Fruit fly (Drosophila melanogaster): ENCODE measurements around the gene Tsp3A.
A peak's percentile ranks its signal among the peaks of the same experiment; 100 is the strongest.

Gene Tsp3A

DNA sequence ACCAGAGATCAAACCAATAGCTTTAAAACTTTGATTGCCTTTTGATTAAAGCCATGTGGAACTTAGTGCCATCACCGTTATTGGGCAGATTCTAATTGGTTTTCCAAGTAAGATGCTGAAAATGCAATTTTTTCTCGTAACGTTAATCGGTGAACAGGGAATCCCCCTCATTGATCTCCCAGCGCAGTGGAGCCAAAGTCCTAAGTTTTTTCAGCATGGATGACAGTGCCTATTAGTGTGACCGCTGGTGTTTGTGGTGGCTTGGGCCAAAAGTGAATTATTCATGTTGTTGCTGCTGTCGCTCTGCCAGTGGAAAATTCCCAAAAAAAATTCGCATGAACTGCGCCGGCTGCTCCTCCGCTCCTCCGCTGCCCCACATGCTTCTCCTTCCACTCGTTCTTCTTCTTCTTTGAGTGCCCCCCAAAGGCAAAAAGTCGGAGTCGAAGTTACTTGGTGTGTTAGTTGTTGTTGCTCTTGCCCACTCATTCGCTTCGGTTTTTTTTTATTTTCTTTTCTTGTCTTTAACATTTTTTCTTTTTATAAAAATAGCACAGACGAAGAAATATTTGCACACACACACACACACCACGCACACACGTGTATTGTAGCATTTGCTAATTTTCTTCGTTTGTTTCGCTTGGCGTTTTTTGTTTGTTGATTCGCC, 28.5 kb upstream of the Tsp3A start (continued):
- TF ChIP-seq CG14441 (GFP tag; IDR thresholded peaks at IDR 0.05) (0 out of 2 replicates have a peak, but pooled peaks have one; percentile 17), sens (GFP tag) (peak; percentile 25), Med (GFP tag) (peak; percentile 62), Drgx (GFP tag; IDR thresholded peaks at IDR 0.05) (peak; percentile 40), z (GFP tag; IDR thresholded peaks at IDR 0.05) (peak; percentile 41; the same call in 1 of the 3 replicates), Dip3 (GFP tag; optimal IDR thresholded peaks at IDR 0.05) (peak; percentile 2), CG11695 (GFP tag; IDR thresholded peaks at IDR 0.05) (0 out of 3 replicates have a peak, but pooled peaks have one; percentile 37), Oaz (GFP tag; IDR thresholded peaks at IDR 0.05) (no peak), Rfx (GFP tag; IDR thresholded peaks at IDR 0.05) (0 out of 2 replicates have a peak, but pooled peaks have one; percentile 28), CG9932 (GFP tag; IDR thresholded peaks at IDR 0.05) (peak; percentile 25; the same call in 1 of the 2 replicates), prd (optimal IDR thresholded peaks at IDR 0.05) (no peak), prd (GFP tag; IDR thresholded peaks at IDR 0.05) (0 out of 3 replicates have a peak, but pooled peaks have one; percentile 16), hkb (optimal IDR thresholded peaks at IDR 0.05) (no peak), hkb (GFP tag; IDR thresholded peaks at IDR 0.05) (no peak), Stat92E (GFP tag; optimal IDR thresholded peaks at IDR 0.05) (peak in 1 of 3 experiments; percentile 18), zfh2 (GFP tag; optimal IDR thresholded peaks at IDR 0.05) (peak; percentile 13)

DNA sequence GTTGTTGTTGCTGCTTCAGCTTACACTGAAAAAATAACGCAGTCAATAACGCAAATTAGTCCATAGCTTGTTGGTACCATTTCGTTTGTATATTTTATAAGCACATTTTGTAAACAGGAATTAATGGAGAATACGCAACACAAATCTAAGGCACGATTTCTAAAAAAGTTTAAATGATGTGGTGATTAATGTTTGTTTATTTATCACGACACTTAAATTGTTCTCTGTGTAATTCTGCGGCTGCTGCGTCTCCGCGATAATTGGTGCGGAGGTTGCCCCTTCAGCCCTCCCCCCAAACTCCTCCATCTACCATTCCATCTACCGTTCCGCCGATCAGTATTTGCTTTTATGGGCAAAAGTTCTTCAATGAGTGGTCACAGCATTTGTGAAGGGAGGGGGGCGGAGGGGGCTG, 27.9 kb upstream of the Tsp3A start:
- peak; percentile 76 for TF ChIP-seq grau (tag; optimal IDR thresholded peaks at IDR 0.05)
- peak; percentile 34 for TF ChIP-seq scrt (GFP tag; optimal IDR thresholded peaks at IDR 0.05)
- TF ChIP-seq CG2129 (GFP tag; IDR thresholded peaks at IDR 0.05; ENCODE audit: partially characterized antibody): no peak
- TF ChIP-seq Neu2 (GFP tag; optimal IDR thresholded peaks at IDR 0.05; ENCODE audit: borderline replicate concordance): no peak
- no peak for TF ChIP-seq Spps (tag; optimal IDR thresholded peaks at IDR 0.05)
- TF ChIP-seq CG30020 (tag; optimal IDR thresholded peaks at IDR 0.05): no peak
- peak; percentile 41 for TF ChIP-seq CG12236 (GFP tag; optimal IDR thresholded peaks at IDR 0.05)
- TF ChIP-seq ttk (GFP tag; IDR thresholded peaks at IDR 0.05): no peak
- TF ChIP-seq Sry-δ (GFP tag; optimal IDR thresholded peaks at IDR 0.05): no peak
- TF ChIP-seq twi (tag; optimal IDR thresholded peaks at IDR 0.05): no peak
- peak; percentile 29; the same call in 1 of the 3 replicates for TF ChIP-seq jigr1 (GFP tag; IDR thresholded peaks at IDR 0.05)
- peak; percentile 73 for TF ChIP-seq Oli (tag; optimal IDR thresholded peaks at IDR 0.05)
- no peak for TF ChIP-seq tx (GFP tag; optimal IDR thresholded peaks at IDR 0.05)
- TF ChIP-seq CrebB (tag; optimal IDR thresholded peaks at IDR 0.05): peak; percentile 59
- TF ChIP-seq NC2β (GFP tag; optimal IDR thresholded peaks at IDR 0.05): peak; percentile 24
- TF ChIP-seq MBD-R2 (GFP tag; IDR thresholded peaks at IDR 0.05): no peak
- TF ChIP-seq CG8924 (tag; optimal IDR thresholded peaks at IDR 0.05): peak; percentile 73
- TF ChIP-seq BEAF-32 (GFP tag; optimal IDR thresholded peaks at IDR 0.05): no peak
- TF ChIP-seq cg (GFP tag; optimal IDR thresholded peaks at IDR 0.05): no peak
- no peak for TF ChIP-seq dm (GFP tag; optimal IDR thresholded peaks at IDR 0.05)
- no peak for TF ChIP-seq tup (GFP tag; optimal IDR thresholded peaks at IDR 0.05)
- TF ChIP-seq CG11723 (GFP tag; optimal IDR thresholded peaks at IDR 0.05): peak; percentile 33
- peak; percentile 34 for TF ChIP-seq CG6683 (GFP tag; optimal IDR thresholded peaks at IDR 0.05)
- peak; percentile 64 for TF ChIP-seq Xrp1 (GFP tag; IDR thresholded peaks at IDR 0.05)
- peak; percentile 50 for TF ChIP-seq pum (GFP tag; optimal IDR thresholded peaks at IDR 0.05)
- no peak for TF ChIP-seq HLHmδ (GFP tag; optimal IDR thresholded peaks at IDR 0.05)
- TF ChIP-seq Ssrp (tag; optimal IDR thresholded peaks at IDR 0.05): peak; percentile 58
- TF ChIP-seq CG9215 (GFP tag; IDR thresholded peaks at IDR 0.05): no peak
- peak; percentile 68 for TF ChIP-seq CG9817 (tag; optimal IDR thresholded peaks at IDR 0.05)
- no peak for TF ChIP-seq CG16779 (GFP tag; IDR thresholded peaks at IDR 0.05)
- peak; percentile 24 for TF ChIP-seq CG13894 (tag; optimal IDR thresholded peaks at IDR 0.05)
- peak; percentile 58 for TF ChIP-seq CG12391 (tag; optimal IDR thresholded peaks at IDR 0.05)
- TF ChIP-seq CG15073 (GFP tag; optimal IDR thresholded peaks at IDR 0.05): no peak
- no peak for TF ChIP-seq TFAM (GFP tag; optimal IDR thresholded peaks at IDR 0.05)
